Fruit fly (Drosophila melanogaster) whole organism, prepupa: ENCODE results near the gene CG18476.

Source experiments
- CG10631 ChIP-seq: fragments of 200-800 bp; sonication (Bioruptor generic); optimal IDR thresholded peaks from 2 replicates; lab custom pipeline; 2016; ENCODE audit warnings: missing biosample characterization, missing genetic modification characterization
- CG10669 ChIP-seq: fragments of 200-800 bp; sonication (Bioruptor generic); optimal IDR thresholded peaks from 3 replicates; lab custom pipeline; 2018; ENCODE audit warnings: missing biosample characterization, mild to moderate bottlenecking, missing genetic modification characterization, moderate library complexity
- CG11294 ChIP-seq: fragments of 200-800 bp; sonication (Bioruptor generic); IDR thresholded peaks from 2 replicates; pipeline ENCODE4 v1.3.6; 2022; ENCODE audit warnings: missing biosample characterization, missing genetic modification characterization
- CG11762 ChIP-seq: fragments of 200-800 bp; sonication (Bioruptor generic); optimal IDR thresholded peaks from 3 replicates; lab custom pipeline; 2016; ENCODE audit warnings: missing biosample characterization, missing genetic modification characterization; ENCODE audit not compliant: insufficient read depth
- CG11902 ChIP-seq: fragments of 200-800 bp; sonication (Bioruptor generic); optimal IDR thresholded peaks from 3 replicates; lab custom pipeline; 2016; ENCODE audit warnings: missing biosample characterization, missing genetic modification characterization
- CG15336 ChIP-seq: fragments of 200-800 bp; sonication (Bioruptor generic); IDR thresholded peaks from 2 replicates; pipeline ENCODE4 v1.3.6; 2022; ENCODE audit warnings: missing biosample characterization, missing genetic modification characterization
- CG1621 ChIP-seq: fragments of 200-800 bp; sonication (Bioruptor generic); optimal IDR thresholded peaks from 3 replicates; lab custom pipeline; 2018; ENCODE audit warnings: missing biosample characterization, mild to moderate bottlenecking, missing genetic modification characterization
- CG16779 ChIP-seq: fragments of 200-800 bp; sonication (Bioruptor generic); optimal IDR thresholded peaks from 3 replicates; lab custom pipeline; 2017; ENCODE audit warnings: missing biosample characterization, mild to moderate bottlenecking, missing genetic modification characterization
- CG31627 ChIP-seq: fragments of 200-800 bp; sonication (Bioruptor generic); optimal IDR thresholded peaks from 3 replicates; lab custom pipeline; 2016; ENCODE audit warnings: missing biosample characterization, missing genetic modification characterization
- CG32006 ChIP-seq: fragments of 200-800 bp; sonication (Bioruptor generic); optimal IDR thresholded peaks from 3 replicates; lab custom pipeline; 2017; ENCODE audit warnings: missing biosample characterization, mild to moderate bottlenecking, missing genetic modification characterization
- CG34406 ChIP-seq: fragments of 200-800 bp; sonication (Bioruptor generic); optimal IDR thresholded peaks from 3 replicates; lab custom pipeline; 2016; ENCODE audit warnings: missing biosample characterization, missing genetic modification characterization
- CG3919 ChIP-seq: fragments of 200-800 bp; sonication (Bioruptor generic); optimal IDR thresholded peaks from 3 replicates; lab custom pipeline; 2016; ENCODE audit warnings: missing biosample characterization, missing genetic modification characterization
- CG4318 ChIP-seq: fragments of 200-800 bp; sonication (Bioruptor generic); optimal IDR thresholded peaks from 3 replicates; lab custom pipeline; 2017; ENCODE audit warnings: missing biosample characterization, mild to moderate bottlenecking, missing genetic modification characterization
- CG6163 ChIP-seq: fragments of 200-800 bp; sonication (Bioruptor generic); IDR thresholded peaks from 3 replicates; pipeline ENCODE4 v1.3.6; 2022; ENCODE audit warnings: missing biosample characterization, missing genetic modification characterization
- CG6276 ChIP-seq: fragments of 200-800 bp; sonication (Bioruptor generic); optimal IDR thresholded peaks from 2 replicates; lab custom pipeline; 2017; ENCODE audit warnings: missing biosample characterization, mild to moderate bottlenecking, missing genetic modification characterization
- CG6808 ChIP-seq: fragments of 200-800 bp; sonication (Bioruptor generic); optimal IDR thresholded peaks from 3 replicates; lab custom pipeline; 2017; ENCODE audit warnings: missing biosample characterization, missing genetic modification characterization, mild to moderate bottlenecking, moderate library complexity, missing genetic modification reagents
- CG6854 ChIP-seq: fragments of 200-800 bp; sonication (Bioruptor generic); optimal IDR thresholded peaks from 2 replicates; lab custom pipeline; 2017; ENCODE audit warnings: missing biosample characterization, mild to moderate bottlenecking, missing genetic modification characterization
- CG7368 ChIP-seq: fragments of 200-800 bp; sonication (Bioruptor generic); optimal IDR thresholded peaks from 3 replicates; lab custom pipeline; 2016; ENCODE audit warnings: missing biosample characterization, missing genetic modification characterization
- CG8119 ChIP-seq: fragments of 200-800 bp; sonication (Bioruptor generic); IDR thresholded peaks from 3 replicates; pipeline ENCODE4 v1.3.6; 2022; ENCODE audit warnings: missing biosample characterization, missing genetic modification characterization
- CG8319 ChIP-seq: fragments of 200-800 bp; sonication (Bioruptor generic); optimal IDR thresholded peaks from 3 replicates; lab custom pipeline; 2016; ENCODE audit warnings: missing biosample characterization, missing genetic modification characterization
- CG9139 ChIP-seq: fragments of 200-800 bp; sonication (Bioruptor generic); optimal IDR thresholded peaks from 3 replicates; lab custom pipeline; 2017; ENCODE audit warnings: missing biosample characterization, mild to moderate bottlenecking, missing genetic modification characterization
- Eip78C ChIP-seq: fragments of 200-800 bp; sonication (Bioruptor generic); peaks from one replicate; lab custom pipeline; 2016; ENCODE audit warnings: missing biosample characterization, missing genetic modification characterization
- Eip93F ChIP-seq: fragments of 200-800 bp; sonication (Bioruptor generic); optimal IDR thresholded peaks from 2 replicates; lab custom pipeline; 2016; ENCODE audit warnings: missing biosample characterization, mild to moderate bottlenecking, missing genetic modification characterization
- Ets21C ChIP-seq: fragments of 200-800 bp; sonication (Bioruptor generic); optimal IDR thresholded peaks from 3 replicates; lab custom pipeline; 2016; ENCODE audit warnings: missing biosample characterization, missing genetic modification characterization
- Ets96B ChIP-seq: fragments of 200-800 bp; optimal IDR thresholded peaks from 2 replicates; lab custom pipeline; 2019; ENCODE audit warnings: missing biosample characterization, mild to moderate bottlenecking, missing genetic modification characterization, moderate library complexity
- Gug ChIP-seq: fragments of 200-800 bp; sonication (Bioruptor generic); IDR thresholded peaks from 2 replicates; pipeline ENCODE4 v1.3.6; 2022; ENCODE audit warnings: missing biosample characterization, missing genetic modification characterization
- Hr38 ChIP-seq: sonication (Bioruptor generic); optimal IDR thresholded peaks from 2 replicates; lab custom pipeline; 2016; ENCODE audit warnings: missing biosample characterization, missing genetic modification characterization
- Met ChIP-seq: fragments of 200-800 bp; sonication (Bioruptor generic); optimal IDR thresholded peaks from 3 replicates; lab custom pipeline; 2016; ENCODE audit warnings: missing biosample characterization, missing genetic modification characterization
- Smox ChIP-seq: fragments of 200-800 bp; sonication (Bioruptor generic); optimal IDR thresholded peaks from 3 replicates; lab custom pipeline; 2016; ENCODE audit warnings: missing biosample characterization, missing genetic modification characterization
- Sox102F ChIP-seq: fragments of 200-800 bp; sonication (Bioruptor generic); optimal IDR thresholded peaks from 2 replicates; lab custom pipeline; 2016; ENCODE audit warnings: missing biosample characterization, mild to moderate bottlenecking, missing genetic modification characterization
- Sox15 ChIP-seq: fragments of 200-800 bp; sonication (Bioruptor generic); optimal IDR thresholded peaks from 3 replicates; lab custom pipeline; 2016; ENCODE audit warnings: missing biosample characterization, missing genetic modification characterization
- achi ChIP-seq: fragments of 200-800 bp; sonication (Bioruptor generic); optimal IDR thresholded peaks from 3 replicates; lab custom pipeline; 2016; ENCODE audit warnings: missing biosample characterization, missing genetic modification characterization
- acj6 ChIP-seq: fragments of 200-800 bp; sonication (Bioruptor generic); optimal IDR thresholded peaks from 3 replicates; lab custom pipeline; 2016; ENCODE audit warnings: missing biosample characterization, missing genetic modification characterization
- cyc ChIP-seq: fragments of 200-800 bp; sonication (Bioruptor generic); optimal IDR thresholded peaks from 3 replicates; lab custom pipeline; 2016; ENCODE audit warnings: missing biosample characterization, missing genetic modification characterization
- dac ChIP-seq: fragments of 200-800 bp; sonication (Bioruptor generic); optimal IDR thresholded peaks from 2 replicates; lab custom pipeline; 2017; ENCODE audit warnings: missing biosample characterization, mild to moderate bottlenecking, missing genetic modification characterization
- dsx ChIP-seq: fragments of 200-800 bp; optimal IDR thresholded peaks from 3 replicates; lab custom pipeline; 2019; ENCODE audit warnings: missing biosample characterization, mild to moderate bottlenecking, missing genetic modification characterization, moderate library complexity; ENCODE audit not compliant: poor library complexity, severe bottlenecking
- eg ChIP-seq: fragments of 200-800 bp; sonication (Bioruptor generic); IDR thresholded peaks from 3 replicates; pipeline ENCODE4 v1.3.6; 2022; ENCODE audit warnings: missing biosample characterization, missing genetic modification characterization
- esn ChIP-seq: fragments of 200-800 bp; sonication (Bioruptor generic); optimal IDR thresholded peaks from 2 replicates; lab custom pipeline; 2016; ENCODE audit warnings: missing biosample characterization, mild to moderate bottlenecking, missing genetic modification characterization, moderate library complexity
- fd59A ChIP-seq: fragments of 200-800 bp; sonication (Bioruptor generic); optimal IDR thresholded peaks from 2 replicates; lab custom pipeline; 2017; ENCODE audit warnings: missing biosample characterization, mild to moderate bottlenecking, missing genetic modification characterization, missing genetic modification reagents
- fd85E ChIP-seq: fragments of 200-800 bp; sonication (Bioruptor generic); optimal IDR thresholded peaks from 3 replicates; lab custom pipeline; 2016; ENCODE audit warnings: missing biosample characterization, missing genetic modification characterization
- lz ChIP-seq: fragments of 200-800 bp; sonication (Bioruptor generic); optimal IDR thresholded peaks from 3 replicates; lab custom pipeline; 2016; ENCODE audit warnings: missing biosample characterization, missing genetic modification characterization
- net ChIP-seq: fragments of 200-800 bp; sonication (Bioruptor generic); optimal IDR thresholded peaks from 3 replicates; lab custom pipeline; 2016; ENCODE audit warnings: missing biosample characterization, missing genetic modification characterization
- pdm3 ChIP-seq: fragments of 200-800 bp; sonication (Bioruptor generic); optimal IDR thresholded peaks from 3 replicates; lab custom pipeline; 2016; ENCODE audit warnings: missing biosample characterization, missing genetic modification characterization
- spab ChIP-seq: fragments of 200-800 bp; sonication (Bioruptor generic); optimal IDR thresholded peaks from 2 replicates; lab custom pipeline; 2017; ENCODE audit warnings: missing biosample characterization, mild to moderate bottlenecking, missing genetic modification characterization, missing genetic modification reagents
- svp ChIP-seq: fragments of 200-800 bp; sonication (Bioruptor generic); peaks from one replicate; lab custom pipeline; 2016; ENCODE audit warnings: missing biosample characterization, missing genetic modification characterization
- vri ChIP-seq: fragments of 200-800 bp; sonication (Bioruptor generic); optimal IDR thresholded peaks from 3 replicates; lab custom pipeline; 2016; ENCODE audit warnings: missing biosample characterization, mild to moderate bottlenecking, missing genetic modification characterization

CG18476 gene

dm6 chr3R:11649449-11649848 is 28.5 kb downstream of the CG18476 start (continued):
- TF ChIP-seq CG4318 (peak; percentile 74), achi (peak; percentile 84), CG31627 (GFP tag; lab: Kevin White, UChicago) (peak; percentile 94), lz (GFP tag; lab: Kevin White, UChicago) (peak; percentile 90), CG3919 (GFP tag; lab: Kevin White, UChicago) (peak; percentile 90), Eip93F (no peak), Ets96B (peak; percentile 70), fd59A (peak; percentile 70), cyc (peak; percentile 94), CG10669 (peak; percentile 80), fd85E (GFP tag; lab: Kevin White, UChicago) (peak; percentile 59), Sox102F (GFP tag; lab: Kevin White, UChicago) (peak; percentile 88), spab (GFP tag; lab: Kevin White, UChicago) (peak; percentile 55), net (GFP tag; lab: Kevin White, UChicago) (peak; percentile 86), CG34406 (peak; percentile 81), CG11762 (GFP tag; lab: Kevin White, UChicago) (peak; percentile 83), CG9139 (peak; percentile 37), CG8119 (GFP tag; lab: Robert Waterston, UW) (peak; percentile 81), CG8319 (peak; percentile 82), svp (peak; percentile 94), CG6808 (GFP tag; lab: Kevin White, UChicago) (peak; percentile 73), CG1621 (tag; lab: Kevin White, UChicago) (peak; percentile 66), CG32006 (GFP tag; lab: Kevin White, UChicago) (peak; percentile 86), CG7368 (GFP tag; lab: Kevin White, UChicago) (peak; percentile 87), CG6854 (peak; percentile 52), CG10631 (GFP tag; lab: Kevin White, UChicago) (peak; percentile 79), CG6276 (peak; percentile 77)

- TF ChIP-seq acj6 (GFP tag; lab: Kevin White, UChicago) (no peak), svp (peak; percentile 12), Eip93F (peak; percentile 51), eg (0 out of 3 replicates have a peak, but pooled peaks have one; percentile 32), CG6163 (GFP tag; lab: Robert Waterston, UW) (0 out of 3 replicates have a peak, but pooled peaks have one; percentile 29), Eip78C (GFP tag; lab: Kevin White, UChicago) (peak; percentile 4)
- TF ChIP-seq, all 60 proteins: peak for 5
Observed at dm6 chr3R:11648356-11649355, 29.3 kb downstream of the CG18476 start.

dm6 chr3R:11646826-11647225 is 31.1 kb downstream of the CG18476 start:
- TF ChIP-seq CG6276, result peak; percentile 80
- no peak for TF ChIP-seq CG31627 (GFP tag; lab: Kevin White, UChicago)
- no peak for TF ChIP-seq Smox (GFP tag; lab: Kevin White, UChicago)
- peak; percentile 12 for TF ChIP-seq esn
- TF ChIP-seq dac (GFP tag; lab: Kevin White, UChicago), result no peak
- peak; percentile 92 for TF ChIP-seq CG9139
- TF ChIP-seq Sox15, result no peak
- peak; percentile 52 for TF ChIP-seq dsx (GFP tag; lab: Kevin White, UChicago)
- TF ChIP-seq CG6854, result peak; percentile 78
- no peak for TF ChIP-seq Eip93F
- TF ChIP-seq CG3919 (GFP tag; lab: Kevin White, UChicago), result peak; percentile 27
- TF ChIP-seq CG11294 (GFP tag; lab: Robert Waterston, UW), result no peak; the same call in 1 of the 2 replicates
- no peak for TF ChIP-seq Gug (GFP tag; lab: Robert Waterston, UW)
- no peak for TF ChIP-seq Met (GFP tag; lab: Kevin White, UChicago)
- TF ChIP-seq fd85E (GFP tag; lab: Kevin White, UChicago), result peak; percentile 22
- TF ChIP-seq Hr38 (GFP tag; lab: Kevin White, UChicago), result no peak
- TF ChIP-seq CG8119 (GFP tag; lab: Robert Waterston, UW), result peak; percentile 76
- peak; percentile 82 for TF ChIP-seq CG16779 (tag; lab: Kevin White, UChicago)
- peak; percentile 58 for TF ChIP-seq vri
- TF ChIP-seq CG11902 (GFP tag; lab: Kevin White, UChicago), result no peak
- peak; percentile 74; the same call in 1 of the 2 replicates for TF ChIP-seq CG15336
- peak; percentile 71 for TF ChIP-seq CG10669
- TF ChIP-seq CG4318, result no peak
- TF ChIP-seq pdm3 (GFP tag; lab: Kevin White, UChicago), result no peak
- peak; percentile 65 for TF ChIP-seq svp
- no peak for TF ChIP-seq Ets21C (GFP tag; lab: Kevin White, UChicago)
